Worm (Caenorhabditis elegans): ENCODE results near the gene F41F3.1.

ce11 chrV:4653871-4654605 is at the start of gene F41F3.1, which contains the start of gene col-139:
- no peak for TF ChIP-seq mef-2 (tag; optimal IDR thresholded peaks at IDR 0.05)
- no peak for TF ChIP-seq nhr-11 (tag; optimal IDR thresholded peaks at IDR 0.05)
- no peak for TF ChIP-seq ama-1 (optimal IDR thresholded peaks at IDR 0.05)
- no peak for TF ChIP-seq lin-14 (GFP tag; optimal IDR thresholded peaks at IDR 0.05)
- TF ChIP-seq fkh-4 (tag; optimal IDR thresholded peaks at IDR 0.05; ENCODE audit: borderline replicate concordance): no peak
- no peak for TF ChIP-seq lin-35 (GFP tag; optimal IDR thresholded peaks at IDR 0.05)
- TF ChIP-seq ztf-4 (tag; optimal IDR thresholded peaks at IDR 0.05): no peak
- no peak for TF ChIP-seq dsc-1 (tag; optimal IDR thresholded peaks at IDR 0.05)
- no peak for TF ChIP-seq efl-1 (optimal IDR thresholded peaks at IDR 0.05)
- no peak for TF ChIP-seq efl-1 (GFP tag; optimal IDR thresholded peaks at IDR 0.05 in 1 of 2)
- no peak for TF ChIP-seq ces-1 (GFP tag; optimal IDR thresholded peaks at IDR 0.05)
- no peak for TF ChIP-seq pqm-1 (tag; optimal IDR thresholded peaks at IDR 0.05)
- TF ChIP-seq ceh-90 (tag; optimal IDR thresholded peaks at IDR 0.05): no peak
- no peak for TF ChIP-seq ceh-8 (GFP tag; optimal IDR thresholded peaks at IDR 0.05)

Measured in whole organism, L1 larva.